Worm (Caenorhabditis elegans): Measurements from ENCODE around the gene taf-7.1.

Gene taf-7.1

ce11 chrX:11798057-11798555 lies 39.2 kb downstream of the taf-7.1 start, which contains the start of gene rsd-3 (continued):
- TF ChIP-seq ama-1 (optimal IDR thresholded peaks at IDR 0.05) = no peak
- no peak for TF ChIP-seq aly-2 (tag; optimal IDR thresholded peaks at IDR 0.05)
- no peak for TF ChIP-seq fkh-10 (GFP tag; optimal IDR thresholded peaks at IDR 0.05)
- TF ChIP-seq nhr-76 (tag; optimal IDR thresholded peaks at IDR 0.05) = no peak
- TF ChIP-seq pha-4 (tag; optimal IDR thresholded peaks at IDR 0.05) = peak; percentile 78
- TF ChIP-seq egl-5 (tag; optimal IDR thresholded peaks at IDR 0.05) = no peak

DNA sequence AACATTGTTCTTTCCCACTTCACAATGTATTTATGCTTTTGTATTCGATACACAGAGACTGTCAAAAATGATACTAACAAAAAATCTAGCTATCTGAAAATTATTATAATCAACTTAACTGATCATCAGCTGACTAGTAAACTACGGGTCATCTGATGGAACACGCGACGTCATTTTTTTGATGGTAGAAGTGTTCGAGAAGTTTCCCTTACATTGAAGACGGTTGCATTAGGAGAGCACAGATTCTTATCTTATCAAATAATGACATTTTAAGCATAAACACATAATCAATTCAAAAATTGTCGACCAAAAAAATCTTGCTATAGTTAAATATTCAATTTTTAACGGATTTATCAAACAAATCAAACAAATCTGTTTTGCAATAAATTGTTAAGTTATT lies 44.5 kb downstream of the taf-7.1 start:
- TF ChIP-seq elt-2 (tag; optimal IDR thresholded peaks at IDR 0.05) (peak; percentile 92), jun-1 (tag; optimal IDR thresholded peaks at IDR 0.05) (peak; percentile 48), pqm-1 (tag; optimal IDR thresholded peaks at IDR 0.05) (peak; percentile 8), daf-12 (tag; optimal IDR thresholded peaks at IDR 0.05) (no peak), skn-1 (tag; optimal IDR thresholded peaks at IDR 0.05) (peak; percentile 6), R02D3.7 (tag; optimal IDR thresholded peaks at IDR 0.05) (no peak), aly-2 (tag; optimal IDR thresholded peaks at IDR 0.05) (no peak), lin-15B (tag; optimal IDR thresholded peaks at IDR 0.05) (no peak), nhr-12 (tag; optimal IDR thresholded peaks at IDR 0.05) (no peak), sea-2 (GFP tag; optimal IDR thresholded peaks at IDR 0.05) (no peak), pha-4 (tag; optimal IDR thresholded peaks at IDR 0.05) (peak; percentile 42)

ce11 chrX:11791364-11792221 lies 45.7 kb downstream of the taf-7.1 start:
- TF ChIP-seq jun-1 (tag; optimal IDR thresholded peaks at IDR 0.05) (peak; percentile 80), fkh-2 (tag; optimal IDR thresholded peaks at IDR 0.05) (no peak), pqm-1 (tag; optimal IDR thresholded peaks at IDR 0.05) (peak; percentile 50), nhr-11 (tag; optimal IDR thresholded peaks at IDR 0.05) (no peak), fkh-10 (GFP tag; optimal IDR thresholded peaks at IDR 0.05) (no peak), nhr-77 (tag; optimal IDR thresholded peaks at IDR 0.05) (no peak), ztf-11 (tag; optimal IDR thresholded peaks at IDR 0.05) (no peak), mml-1 (tag; optimal IDR thresholded peaks at IDR 0.05) (no peak), fos-1 (tag; optimal IDR thresholded peaks at IDR 0.05) (peak; percentile 2), elt-2 (tag; optimal IDR thresholded peaks at IDR 0.05) (peak; percentile 95), hmg-11 (tag; optimal IDR thresholded peaks at IDR 0.05) (peak; percentile 1), tbx-2 (tag; optimal IDR thresholded peaks at IDR 0.05) (no peak), skn-1 (tag; optimal IDR thresholded peaks at IDR 0.05) (no peak), nfya-1 (tag; optimal IDR thresholded peaks at IDR 0.05; ENCODE audit: insufficient read depth) (peak; percentile 10), nhr-237 (tag; optimal IDR thresholded peaks at IDR 0.05) (no peak), pha-4 (tag; optimal IDR thresholded peaks at IDR 0.05) (peak; percentile 6)

ce11 chrX:11790600-11790999 lies 46.7 kb downstream of the taf-7.1 start:
- TF ChIP-seq nhr-43 (tag; optimal IDR thresholded peaks at IDR 0.05; ENCODE audit: poor library complexity, severe bottlenecking) (no peak), ceh-82 (tag; optimal IDR thresholded peaks at IDR 0.05) (no peak), fos-1 (tag; optimal IDR thresholded peaks at IDR 0.05) (no peak), nhr-12 (tag; optimal IDR thresholded peaks at IDR 0.05) (no peak), ztf-11 (tag; optimal IDR thresholded peaks at IDR 0.05) (no peak), nhr-23 (tag; optimal IDR thresholded peaks at IDR 0.05) (no peak), egl-5 (tag; optimal IDR thresholded peaks at IDR 0.05) (no peak), ceh-28 (tag; optimal IDR thresholded peaks at IDR 0.05) (no peak), unc-62 (GFP tag; optimal IDR thresholded peaks at IDR 0.05) (no peak), elt-2 (tag; optimal IDR thresholded peaks at IDR 0.05) (peak; percentile 55), nhr-77 (tag; optimal IDR thresholded peaks at IDR 0.05) (no peak), lin-39 (tag; optimal IDR thresholded peaks at IDR 0.05) (no peak), jun-1 (tag; optimal IDR thresholded peaks at IDR 0.05) (peak; percentile 9), lsy-12 (tag; optimal IDR thresholded peaks at IDR 0.05) (no peak), nhr-237 (tag; optimal IDR thresholded peaks at IDR 0.05) (no peak), pha-4 (tag; optimal IDR thresholded peaks at IDR 0.05) (peak; percentile 58), ama-1 (optimal IDR thresholded peaks at IDR 0.05) (no peak), skn-1 (tag; optimal IDR thresholded peaks at IDR 0.05) (peak; percentile 28), elt-3 (tag; optimal IDR thresholded peaks at IDR 0.05) (no peak), R02D3.7 (tag; optimal IDR thresholded peaks at IDR 0.05) (no peak), nhr-67 (tag; optimal IDR thresholded peaks at IDR 0.05) (no peak), pqm-1 (tag; optimal IDR thresholded peaks at IDR 0.05) (peak; percentile 88), ceh-9 (tag; optimal IDR thresholded peaks at IDR 0.05) (no peak), fkh-10 (GFP tag; optimal IDR thresholded peaks at IDR 0.05) (no peak), nhr-28 (tag; optimal IDR thresholded peaks at IDR 0.05) (no peak), lin-15B (tag; optimal IDR thresholded peaks at IDR 0.05) (no peak), fkh-2 (tag; optimal IDR thresholded peaks at IDR 0.05) (no peak)

Data from whole organism, L3 larva.